Worm (Caenorhabditis elegans): ENCODE results near the gene ZC262.4.

ZC262.4 gene

ce11 chrIII:8370846-8371257, 36.5 kb upstream of the ZC262.4 start (continued):
- peak; percentile 53 for TF ChIP-seq nhr-21 (tag; optimal IDR thresholded peaks at IDR 0.05)
- TF ChIP-seq lin-11 (tag; optimal IDR thresholded peaks at IDR 0.05) = no peak
- TF ChIP-seq unc-62 (GFP tag; optimal IDR thresholded peaks at IDR 0.05) = no peak
- TF ChIP-seq C34F6.9 (tag; optimal IDR thresholded peaks at IDR 0.05) = peak; percentile 68
- TF ChIP-seq zag-1 (tag; optimal IDR thresholded peaks at IDR 0.05) = no peak
- TF ChIP-seq ama-1 (optimal IDR thresholded peaks at IDR 0.05) = no peak
- no peak for TF ChIP-seq dmd-4 (tag; optimal IDR thresholded peaks at IDR 0.05)
- no peak for TF ChIP-seq R02D3.7 (tag; optimal IDR thresholded peaks at IDR 0.05)
- peak; percentile 54 for TF ChIP-seq F13H6.1 (tag; optimal IDR thresholded peaks at IDR 0.05)
- no peak for TF ChIP-seq unc-39 (tag; optimal IDR thresholded peaks at IDR 0.05)
- TF ChIP-seq mbf-1 (tag; optimal IDR thresholded peaks at IDR 0.05) = no peak
- TF ChIP-seq mdl-1 (tag; optimal IDR thresholded peaks at IDR 0.05) = peak in 1 of 2 experiments; percentile 17
- no peak for TF ChIP-seq mab-5 (tag; optimal IDR thresholded peaks at IDR 0.05)
- TF ChIP-seq nhr-25 (tag; optimal IDR thresholded peaks at IDR 0.05) = peak; percentile 53
- TF ChIP-seq nhr-6 (tag; optimal IDR thresholded peaks at IDR 0.05) = no peak
- no peak for TF ChIP-seq ZK546.5 (tag; optimal IDR thresholded peaks at IDR 0.05)
- no peak for TF ChIP-seq snpc-4 (tag; optimal IDR thresholded peaks at IDR 0.05)

ce11 chrIII:8370188-8370587, 35.9 kb upstream of the ZC262.4 start:
- TF ChIP-seq ZK546.5 (tag; optimal IDR thresholded peaks at IDR 0.05) = no peak
- peak; percentile 16 for TF ChIP-seq unc-55 (GFP tag; optimal IDR thresholded peaks at IDR 0.05)

DNA sequence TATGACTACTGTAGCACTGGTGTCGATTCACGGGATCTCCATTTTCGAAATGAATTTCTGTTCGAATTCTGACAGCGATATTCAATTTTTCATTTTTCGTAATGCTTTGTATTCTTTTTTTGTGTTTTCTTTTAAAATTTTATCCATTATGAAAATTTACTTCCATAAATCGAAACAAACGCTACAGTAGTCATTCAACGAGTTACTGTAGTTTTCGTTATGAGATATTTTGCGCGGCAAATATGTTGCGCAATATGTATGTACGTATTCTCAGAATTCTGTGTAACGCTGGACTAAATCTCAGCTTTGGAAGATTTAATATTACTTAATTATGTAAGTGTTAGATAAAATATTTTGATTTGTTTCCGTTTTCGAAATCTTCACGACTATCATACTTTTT, 34.8 kb upstream of the ZC262.4 start:
- TF ChIP-seq F13H6.1 (tag; optimal IDR thresholded peaks at IDR 0.05) (no peak), elt-3 (tag; optimal IDR thresholded peaks at IDR 0.05) (no peak), ZK546.5 (tag; optimal IDR thresholded peaks at IDR 0.05) (no peak)

DNA sequence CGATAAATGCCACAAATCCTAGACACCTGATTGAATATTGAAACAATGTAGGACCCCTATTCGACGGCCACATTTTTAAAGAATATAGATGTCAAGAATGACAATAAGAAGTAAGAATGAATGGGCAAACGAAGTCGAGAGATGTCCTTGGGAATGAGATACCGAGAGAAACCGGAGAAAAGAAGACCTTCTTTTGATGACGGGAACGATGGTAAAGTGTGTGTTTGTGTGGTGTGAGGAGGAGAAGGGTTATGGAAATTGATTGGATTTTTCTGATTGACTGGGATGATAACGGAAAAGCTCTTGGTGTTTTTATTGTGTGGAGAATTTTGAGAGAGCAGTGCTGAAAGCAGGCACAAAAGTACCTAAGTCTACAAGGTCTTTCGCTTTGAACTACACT, 34.3 kb upstream of the ZC262.4 start, which contains the start of gene R05D3.9:
Gene R05D3.9 (minus strand): TSS at position 101 of the 400 bp plus-strand sequence.
- TF ChIP-seq lin-13 (GFP tag; optimal IDR thresholded peaks at IDR 0.05) (no peak), egl-27 (tag; optimal IDR thresholded peaks at IDR 0.05) (no peak), F13H6.1 (tag; optimal IDR thresholded peaks at IDR 0.05) (no peak), nhr-11 (tag; optimal IDR thresholded peaks at IDR 0.05) (no peak), unc-55 (GFP tag; optimal IDR thresholded peaks at IDR 0.05) (no peak), ama-1 (optimal IDR thresholded peaks at IDR 0.05) (no peak), nhr-12 (tag; optimal IDR thresholded peaks at IDR 0.05) (no peak), lin-11 (tag; optimal IDR thresholded peaks at IDR 0.05) (no peak), sma-3 (GFP tag; optimal IDR thresholded peaks at IDR 0.05) (no peak), nhr-23 (tag; optimal IDR thresholded peaks at IDR 0.05) (no peak), mdl-1 (tag; optimal IDR thresholded peaks at IDR 0.05) (no peak), mbf-1 (tag; optimal IDR thresholded peaks at IDR 0.05) (no peak), nhr-21 (tag; optimal IDR thresholded peaks at IDR 0.05) (no peak), lin-39 (tag; optimal IDR thresholded peaks at IDR 0.05) (no peak), gmeb-1 (tag; optimal IDR thresholded peaks at IDR 0.05) (no peak), R02D3.7 (tag; optimal IDR thresholded peaks at IDR 0.05) (no peak), nhr-25 (tag; optimal IDR thresholded peaks at IDR 0.05) (no peak), nhr-6 (tag; optimal IDR thresholded peaks at IDR 0.05) (no peak)

- TF ChIP-seq lin-39 (tag; optimal IDR thresholded peaks at IDR 0.05) (no peak), sem-4 (tag; optimal IDR thresholded peaks at IDR 0.05) (no peak), ztf-4 (tag; optimal IDR thresholded peaks at IDR 0.05) (no peak), R02D3.7 (tag; optimal IDR thresholded peaks at IDR 0.05) (no peak), lin-13 (GFP tag; optimal IDR thresholded peaks at IDR 0.05) (no peak), lsy-2 (tag; optimal IDR thresholded peaks at IDR 0.05) (no peak), mdl-1 (tag; optimal IDR thresholded peaks at IDR 0.05) (no peak), nhr-10 (tag; optimal IDR thresholded peaks at IDR 0.05) (no peak), zag-1 (tag; optimal IDR thresholded peaks at IDR 0.05) (no peak), snpc-4 (tag; optimal IDR thresholded peaks at IDR 0.05) (no peak), F13H6.1 (tag; optimal IDR thresholded peaks at IDR 0.05) (no peak), C34F6.9 (tag; optimal IDR thresholded peaks at IDR 0.05) (no peak), sma-3 (GFP tag; optimal IDR thresholded peaks at IDR 0.05) (no peak), skn-1 (tag; optimal IDR thresholded peaks at IDR 0.05) (no peak), ceh-16 (tag; optimal IDR thresholded peaks at IDR 0.05) (no peak), egl-27 (tag; optimal IDR thresholded peaks at IDR 0.05) (no peak)
Observed at ce11 chrIII:8363253-8364061, 29.1 kb upstream of the ZC262.4 start, which contains the start of gene R05D3.3. Gene R05D3.3 (plus strand): TSS chrIII:8364011.

All from whole organism, L2 larva.